Fruit fly (Drosophila melanogaster) whole organism, embryonic: ENCODE results near the gene CG32425.

ENCODE experiments used
- Bgb ChIP-seq: fragments of 200-800 bp; sonication (Bioruptor generic); IDR thresholded peaks from 2 replicates; pipeline ENCODE4 v1.3.6; 2022; ENCODE audit warnings: missing biosample characterization, missing genetic modification characterization; ENCODE audit not compliant: partially characterized antibody
- CG10321 ChIP-seq: fragments of 200-800 bp; sonication (Bioruptor generic); IDR thresholded peaks from 2 replicates; pipeline ENCODE4 v1.3.6; 2022; ENCODE audit warnings: missing biosample characterization, missing genetic modification characterization
- CG10979 ChIP-seq: fragments of 200-800 bp; sonication (Bioruptor generic); optimal IDR thresholded peaks from 2 replicates; lab custom pipeline; 2018; ENCODE audit warnings: missing biosample characterization, mild to moderate bottlenecking, missing genetic modification characterization, moderate library complexity
- CG13287 ChIP-seq: fragments of 200-800 bp; sonication (Bioruptor generic); IDR thresholded peaks from 2 replicates; pipeline ENCODE4 v1.3.6; 2022; ENCODE audit warnings: missing biosample characterization, missing genetic modification characterization; ENCODE audit not compliant: partially characterized antibody
- CG15479 ChIP-seq: fragments of 200-800 bp; sonication (Bioruptor generic); optimal IDR thresholded peaks from 3 replicates; lab custom pipeline; 2019; ENCODE audit warnings: missing biosample characterization, mild to moderate bottlenecking, missing genetic modification characterization, moderate library complexity
- CG15601 ChIP-seq: fragments of 200-800 bp; sonication (Bioruptor generic); optimal IDR thresholded peaks from 3 replicates; lab custom pipeline; 2019; ENCODE audit warnings: missing biosample characterization, mild to moderate bottlenecking, missing genetic modification characterization, moderate library complexity
- CG17359 ChIP-seq: fragments of 200-800 bp; sonication (Bioruptor generic); optimal IDR thresholded peaks from 3 replicates; lab custom pipeline; 2018; ENCODE audit warnings: missing biosample characterization, mild to moderate bottlenecking, missing genetic modification characterization, moderate library complexity
- CG1832 ChIP-seq: fragments of 200-800 bp; sonication (Bioruptor generic); optimal IDR thresholded peaks from 2 replicates; lab custom pipeline; 2017; ENCODE audit warnings: missing biosample characterization, mild to moderate bottlenecking, missing genetic modification characterization, inconsistent platforms
- CG2116 ChIP-seq: fragments of 200-800 bp; sonication (Bioruptor generic); optimal IDR thresholded peaks from 3 replicates; lab custom pipeline; 2018; ENCODE audit warnings: missing biosample characterization, mild to moderate bottlenecking, missing genetic modification characterization
- CG3163 ChIP-seq: fragments of 200-800 bp; sonication (Bioruptor generic); optimal IDR thresholded peaks from 3 replicates; lab custom pipeline; 2016; ENCODE audit warnings: missing biosample characterization, missing genetic modification characterization
- CG32767 ChIP-seq: fragments of 200-800 bp; sonication (Bioruptor generic); IDR thresholded peaks from 2 replicates; pipeline ENCODE4 v1.3.6; 2022; ENCODE audit warnings: missing biosample characterization, missing genetic modification characterization
- CG34376 ChIP-seq: fragments of 200-800 bp; sonication (Bioruptor generic); optimal IDR thresholded peaks from 2 replicates; lab custom pipeline; 2018; ENCODE audit warnings: missing biosample characterization, mild to moderate bottlenecking, missing genetic modification characterization
- CG4730 ChIP-seq: fragments of 200-800 bp; sonication (Bioruptor generic); IDR thresholded peaks from 2 replicates; pipeline ENCODE4 v1.3.6; 2022; ENCODE audit warnings: missing biosample characterization, missing genetic modification characterization
- CG8290 ChIP-seq, 3 experiments: fragments of 200-800 bp; sonication (Bioruptor generic); optimal IDR thresholded peaks; 2 replicates each; lab custom pipeline; 2016 to 2019; ENCODE audit warnings: missing biosample characterization in 3 of 3, missing genetic modification characterization in 3 of 3, mild to moderate bottlenecking in 2 of 3, moderate library complexity in 1 of 3
- CG9215 ChIP-seq: fragments of 200-800 bp; sonication (Bioruptor generic); IDR thresholded peaks from 2 replicates; pipeline ENCODE4 v1.3.6; 2022; ENCODE audit warnings: missing biosample characterization, missing genetic modification characterization
- Camta ChIP-seq: fragments of 200-800 bp; sonication (Bioruptor generic); optimal IDR thresholded peaks from 2 replicates; lab custom pipeline; 2016; ENCODE audit warnings: missing biosample characterization, missing genetic modification characterization
- CoRest ChIP-seq: fragments of 200-800 bp; sonication (Bioruptor generic); optimal IDR thresholded peaks from 3 replicates; lab custom pipeline; 2018; ENCODE audit warnings: missing biosample characterization, mild to moderate bottlenecking, missing genetic modification characterization, moderate library complexity
- Dip2 ChIP-seq: fragments of 200-800 bp; sonication (Bioruptor generic); IDR thresholded peaks from 2 replicates; pipeline ENCODE4 v1.3.6; 2022; ENCODE audit warnings: missing biosample characterization, missing genetic modification characterization
- Doc2 ChIP-seq: fragments of 200-800 bp; sonication (Bioruptor generic); IDR thresholded peaks from 2 replicates; pipeline ENCODE4 v1.3.6; 2022; ENCODE audit warnings: missing biosample characterization, missing genetic modification characterization
- Dp ChIP-seq: fragments of 200-800 bp; sonication (Bioruptor generic); optimal IDR thresholded peaks from 2 replicates; lab custom pipeline; 2018; ENCODE audit warnings: missing biosample characterization, mild to moderate bottlenecking, missing genetic modification characterization, moderate library complexity
- Dref ChIP-seq: fragments of 200-800 bp; sonication (Bioruptor generic); IDR thresholded peaks from 2 replicates; pipeline ENCODE4 v1.3.6; 2022; ENCODE audit warnings: missing biosample characterization, missing genetic modification characterization
- E2f2 ChIP-seq: fragments of 200-800 bp; sonication (Bioruptor generic); IDR thresholded peaks from 2 replicates; pipeline ENCODE4 v1.3.6; 2022; ENCODE audit warnings: missing biosample characterization, missing genetic modification characterization
- GATAe ChIP-seq: fragments of 200-800 bp; sonication (Bioruptor generic); conservative IDR thresholded peaks from 2 replicates; pipeline ENCODE4 v1.3.6; 2022; ENCODE audit warnings: missing biosample characterization, missing genetic modification characterization
- HLH3B ChIP-seq: fragments of 200-800 bp; sonication (Bioruptor generic); IDR thresholded peaks from 2 replicates; pipeline ENCODE4 v1.3.6; 2022; ENCODE audit warnings: missing biosample characterization, missing genetic modification characterization
- Hey ChIP-seq: fragments of 200-800 bp; sonication (Bioruptor generic); optimal IDR thresholded peaks from 3 replicates; lab custom pipeline; 2018; ENCODE audit warnings: missing biosample characterization, mild to moderate bottlenecking, missing genetic modification characterization
- HmgZ ChIP-seq: fragments of 200-800 bp; sonication (Bioruptor generic); optimal IDR thresholded peaks from 2 replicates; lab custom pipeline; 2018; ENCODE audit warnings: missing biosample characterization, mild to moderate bottlenecking, missing genetic modification characterization
- Hmr ChIP-seq: fragments of 200-800 bp; sonication (Bioruptor generic); optimal IDR thresholded peaks from 3 replicates; lab custom pipeline; 2017; ENCODE audit warnings: mild to moderate bottlenecking, missing biosample characterization, missing genetic modification reagents, missing genetic modification characterization
- Med ChIP-seq: fragments of 200-800 bp; sonication (Bioruptor generic); peaks from one replicate; lab custom pipeline; 2016; ENCODE audit warnings: missing biosample characterization, missing genetic modification characterization, mild to moderate bottlenecking, inconsistent platforms, moderate library complexity
- Neu2 ChIP-seq: fragments of 200-800 bp; sonication (Bioruptor generic); optimal IDR thresholded peaks from 3 replicates; lab custom pipeline; 2016; ENCODE audit warnings: missing biosample characterization, missing genetic modification characterization, borderline replicate concordance
- Scr ChIP-seq: fragments of 200-800 bp; sonication (Bioruptor generic); IDR thresholded peaks from 2 replicates; pipeline ENCODE4 v1.3.6; 2022; ENCODE audit warnings: missing biosample characterization, missing genetic modification characterization; ENCODE audit not compliant: partially characterized antibody
- ac ChIP-seq: fragments of 200-800 bp; sonication (Bioruptor generic); optimal IDR thresholded peaks from 3 replicates; lab custom pipeline; 2017; ENCODE audit warnings: missing biosample characterization, mild to moderate bottlenecking, missing genetic modification characterization
- ase ChIP-seq: fragments of 200-800 bp; sonication (Bioruptor generic); IDR thresholded peaks from 3 replicates; pipeline ENCODE4 v1.3.6; 2022; ENCODE audit warnings: missing biosample characterization, missing genetic modification characterization
- bbx ChIP-seq: fragments of 200-800 bp; sonication (Bioruptor generic); IDR thresholded peaks from 2 replicates; pipeline ENCODE4 v1.3.6; 2022; ENCODE audit warnings: missing biosample characterization, missing genetic modification characterization; ENCODE audit not compliant: partially characterized antibody
- dan ChIP-seq: fragments of 200-800 bp; sonication (Bioruptor generic); IDR thresholded peaks from 2 replicates; pipeline ENCODE4 v1.3.6; 2022; ENCODE audit warnings: missing biosample characterization, missing genetic modification characterization
- en ChIP-seq: fragments of 200-800 bp; sonication (Bioruptor generic); optimal IDR thresholded peaks from 2 replicates; lab custom pipeline; 2016; ENCODE audit warnings: missing biosample characterization, missing genetic modification characterization
- exex ChIP-seq: fragments of 200-800 bp; sonication (Bioruptor generic); optimal IDR thresholded peaks from 4 replicates; lab custom pipeline; 2018; ENCODE audit warnings: missing biosample characterization, mild to moderate bottlenecking, missing genetic modification characterization, moderate library complexity
- knrl ChIP-seq: fragments of 200-800 bp; sonication (Bioruptor generic); IDR thresholded peaks from 3 replicates; pipeline ENCODE4 v1.3.6; 2022; ENCODE audit warnings: missing biosample characterization, missing genetic modification characterization; ENCODE audit not compliant: partially characterized antibody
- lab ChIP-seq: fragments of 200-800 bp; sonication (Bioruptor generic); optimal IDR thresholded peaks from 3 replicates; lab custom pipeline; 2017; ENCODE audit warnings: missing biosample characterization, missing genetic modification characterization, mild to moderate bottlenecking, moderate library complexity, missing genetic modification reagents
- mirr ChIP-seq: fragments of 200-800 bp; sonication (Bioruptor generic); optimal IDR thresholded peaks from 3 replicates; lab custom pipeline; 2018; ENCODE audit warnings: missing biosample characterization, mild to moderate bottlenecking, missing genetic modification characterization
- pita ChIP-seq: fragments of 200-800 bp; sonication (Bioruptor generic); optimal IDR thresholded peaks from 2 replicates; lab custom pipeline; 2017; ENCODE audit warnings: missing biosample characterization, mild to moderate bottlenecking, missing genetic modification characterization
- pzg ChIP-seq: fragments of 200-800 bp; sonication (Bioruptor generic); optimal IDR thresholded peaks from 3 replicates; lab custom pipeline; 2018; ENCODE audit warnings: missing biosample characterization, mild to moderate bottlenecking, missing genetic modification characterization, moderate library complexity
- stwl ChIP-seq: fragments of 200-800 bp; sonication (Bioruptor generic); optimal IDR thresholded peaks from 3 replicates; lab custom pipeline; 2018; ENCODE audit warnings: missing biosample characterization, mild to moderate bottlenecking, missing genetic modification characterization, moderate library complexity
- sug ChIP-seq: fragments of 200-800 bp; optimal IDR thresholded peaks from 2 replicates; lab custom pipeline; 2019; ENCODE audit warnings: missing biosample characterization, mild to moderate bottlenecking, missing genetic modification characterization, moderate library complexity
- toy ChIP-seq: fragments of 200-800 bp; sonication (Bioruptor generic); IDR thresholded peaks from 2 replicates; pipeline ENCODE4 v1.3.6; 2022; ENCODE audit warnings: missing biosample characterization, missing genetic modification characterization
- ttk ChIP-seq: fragments of 200-800 bp; sonication (Bioruptor generic); IDR thresholded peaks from 2 replicates; pipeline ENCODE4 v2.1.2; 2022; ENCODE audit warnings: missing biosample characterization, missing genetic modification characterization
- vnd ChIP-seq: fragments of 200-800 bp; sonication (Bioruptor generic); IDR thresholded peaks from 3 replicates; pipeline ENCODE4 v1.3.6; 2022; ENCODE audit warnings: missing biosample characterization, missing genetic modification characterization; ENCODE audit not compliant: partially characterized antibody

The CG32425 gene

DNA sequence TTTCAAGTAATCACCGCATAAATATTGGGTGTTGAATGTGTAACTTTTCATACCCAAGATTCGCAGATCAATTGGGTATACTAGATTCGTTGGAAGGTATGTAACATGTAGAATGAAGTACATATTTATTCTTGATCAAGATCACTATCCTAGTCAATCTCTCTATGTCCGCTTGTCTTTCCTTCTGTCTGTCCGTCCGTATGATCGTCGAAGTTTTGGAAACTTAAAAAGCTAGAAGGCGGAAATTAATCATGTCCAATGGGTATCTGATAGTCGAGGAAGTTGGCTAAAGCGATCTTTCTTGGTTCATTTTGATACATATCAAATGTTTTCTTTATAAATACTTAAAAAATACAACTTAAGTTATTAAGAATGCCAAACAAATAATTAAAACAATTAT is 9.5 kb upstream of the CG32425 start (continued):
- TF ChIP-seq vnd (GFP tag; lab: Robert Waterston, UW): peak; percentile 61
- no peak for TF ChIP-seq ac (GFP tag; lab: Kevin White, UChicago)

DNA sequence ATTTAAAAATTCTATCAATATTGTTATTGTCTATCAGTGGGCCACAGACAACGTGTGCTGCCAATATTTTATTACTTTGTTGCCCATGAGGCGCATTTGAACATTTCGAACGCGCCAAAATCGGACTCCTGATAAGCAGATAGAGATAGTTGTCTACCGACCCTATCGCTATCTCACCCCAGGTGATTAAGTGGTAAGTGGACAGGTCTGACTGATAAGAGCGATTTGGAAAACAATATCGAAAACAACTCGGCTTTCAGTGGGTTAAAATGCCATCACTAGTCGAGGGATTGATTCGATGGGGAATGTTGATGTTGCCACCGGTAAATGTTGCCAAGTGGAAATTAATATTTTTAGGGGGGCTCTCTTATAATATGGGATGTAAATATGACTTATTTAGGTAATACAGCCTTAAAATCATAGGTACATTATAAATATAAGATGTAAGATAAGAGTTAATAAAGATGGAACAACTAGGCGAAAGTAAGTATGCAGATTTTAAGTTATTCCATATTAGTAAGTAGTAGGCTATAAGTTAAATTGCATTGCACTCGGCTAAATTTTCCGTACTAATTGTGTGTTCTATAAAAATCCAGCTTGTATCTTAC is 5.5 kb upstream of the CG32425 start, which contains the start of gene ND-39:
ND-39 (plus strand) TSS at position 558 of the 608 bp plus-strand sequence.
- TF ChIP-seq Camta (GFP tag; lab: Kevin White, UChicago): no peak
- peak; percentile 89 for TF ChIP-seq exex (tag; lab: Kevin White, UChicago)
- peak; percentile 36; the same call in 1 of the 2 replicates for TF ChIP-seq bbx (GFP tag; lab: Robert Waterston, UW)
- TF ChIP-seq ase (GFP tag; lab: Robert Waterston, UW): no peak
- no peak for TF ChIP-seq CG8290 (GFP tag; optimal IDR thresholded peaks at IDR 0.05; lab: Kevin White, UChicago)
- peak in 1 of 2 experiments; percentile 29 for TF ChIP-seq CG8290 (tag; optimal IDR thresholded peaks at IDR 0.05; lab: Kevin White, UChicago)
- 0 out of 2 replicates have a peak, but pooled peaks have one; percentile 12 for TF ChIP-seq Bgb (GFP tag; lab: Robert Waterston, UW)
- TF ChIP-seq Dip2 (GFP tag; lab: Robert Waterston, UW): no peak
- no peak for TF ChIP-seq CG3163 (GFP tag; lab: Kevin White, UChicago)
- no peak for TF ChIP-seq en (GFP tag; lab: Kevin White, UChicago)
- no peak for TF ChIP-seq toy
- no peak for TF ChIP-seq Doc2 (GFP tag; lab: Robert Waterston, UW)
- TF ChIP-seq GATAe (GFP tag; lab: Robert Waterston, UW): peak; percentile 98
- no peak for TF ChIP-seq CG4730 (GFP tag; lab: Robert Waterston, UW)
- TF ChIP-seq E2f2 (GFP tag; lab: Robert Waterston, UW): peak; percentile 63
- peak; percentile 75 for TF ChIP-seq Neu2
- TF ChIP-seq stwl (tag; lab: Kevin White, UChicago): peak; percentile 49
- no peak for TF ChIP-seq CoRest (tag; lab: Kevin White, UChicago)
- TF ChIP-seq CG10979: no peak
- peak; percentile 35 for TF ChIP-seq CG34376 (GFP tag; lab: Kevin White, UChicago)
- TF ChIP-seq CG1832 (GFP tag; lab: Kevin White, UChicago): peak; percentile 23
- TF ChIP-seq CG9215: no peak
- TF ChIP-seq pita (GFP tag; lab: Kevin White, UChicago): no peak
- peak; percentile 65 for TF ChIP-seq Dp
- peak; percentile 10; the same call in 1 of the 3 replicates for TF ChIP-seq knrl (GFP tag; lab: Robert Waterston, UW)
- TF ChIP-seq vnd (GFP tag; lab: Robert Waterston, UW): peak; percentile 29; the same call in 1 of the 3 replicates
- TF ChIP-seq CG15479 (GFP tag; lab: Kevin White, UChicago): no peak
- peak; percentile 93 for TF ChIP-seq CG2116 (GFP tag; lab: Kevin White, UChicago)
- TF ChIP-seq Hey: peak; percentile 7
- no peak for TF ChIP-seq dan
- TF ChIP-seq Dref (GFP tag; lab: Robert Waterston, UW): peak; percentile 54
- TF ChIP-seq CG32767 (GFP tag; lab: Robert Waterston, UW): no peak
- peak; percentile 42 for TF ChIP-seq Med (GFP tag; lab: Kevin White, UChicago)
- no peak for TF ChIP-seq CG17359 (tag; lab: Kevin White, UChicago)
- no peak for TF ChIP-seq CG15601 (tag; lab: Kevin White, UChicago)
- 0 out of 2 replicates have a peak, but pooled peaks have one; percentile 14 for TF ChIP-seq Scr
- TF ChIP-seq CG10321 (GFP tag; lab: Robert Waterston, UW): peak; percentile 82
- no peak for TF ChIP-seq ttk (GFP tag; lab: Robert Waterston, UW)
- peak; percentile 54 for TF ChIP-seq CG13287 (GFP tag; lab: Robert Waterston, UW)
- peak; percentile 31 for TF ChIP-seq mirr (GFP tag; lab: Kevin White, UChicago)
- TF ChIP-seq HmgZ (tag; lab: Kevin White, UChicago): peak; percentile 24
- no peak for TF ChIP-seq HLH3B (GFP tag; lab: Robert Waterston, UW)
- peak; percentile 63 for TF ChIP-seq sug (tag; lab: Kevin White, UChicago)
- TF ChIP-seq Hmr (GFP tag; lab: Kevin White, UChicago): peak; percentile 5
- TF ChIP-seq lab (GFP tag; lab: Kevin White, UChicago): peak; percentile 55
- peak; percentile 53 for TF ChIP-seq pzg (GFP tag; lab: Kevin White, UChicago)
